Worm (Caenorhabditis elegans) whole organism, early embryonic: ENCODE data around the gene mab-21.

Source experiments
- B0310.2 ChIP-seq: sonication (generic microtip); optimal IDR thresholded peaks from 2 replicates; lab custom pipeline; 2016; ENCODE audit warnings: mild to moderate bottlenecking, missing genetic modification characterization, missing compliant biosample characterization
- F13C5.2 ChIP-seq: sonication (generic microtip); optimal IDR thresholded peaks from 2 replicates; lab custom pipeline; 2017; ENCODE audit warnings: mild to moderate bottlenecking, missing genetic modification characterization, inconsistent platforms, missing compliant biosample characterization
- aly-1 ChIP-seq: sonication (generic microtip); optimal IDR thresholded peaks from 2 replicates; lab custom pipeline; 2016; ENCODE audit warnings: missing genetic modification characterization, missing compliant biosample characterization
- ama-1 ChIP-seq: fragments of 150-350 bp; optimal IDR thresholded peaks from 2 replicates; lab custom pipeline; 2014
- ceh-13 ChIP-seq: fragments of 200-800 bp; sonication (Bioruptor generic); optimal IDR thresholded peaks from 2 replicates; lab custom pipeline; 2018; ENCODE audit warnings: mild to moderate bottlenecking, missing genetic modification characterization, missing compliant biosample characterization
- ceh-36 ChIP-seq: sonication (generic microtip); optimal IDR thresholded peaks from 2 replicates; lab custom pipeline; 2016; ENCODE audit warnings: missing genetic modification characterization, inconsistent platforms, missing compliant biosample characterization
- ets-7 ChIP-seq: sonication (generic microtip); optimal IDR thresholded peaks from 2 replicates; lab custom pipeline; 2016; ENCODE audit warnings: missing genotype, missing genetic modification characterization, missing compliant biosample characterization
- flt-1 ChIP-seq: fragments of 200-800 bp; sonication (Bioruptor generic); IDR thresholded peaks from 2 replicates; pipeline ENCODE4 v1.3.6; 2022; ENCODE audit warnings: missing genetic modification characterization, missing compliant biosample characterization
- hmbx-1 ChIP-seq: sonication (generic microtip); optimal IDR thresholded peaks from 2 replicates; lab custom pipeline; 2016; ENCODE audit warnings: mild to moderate bottlenecking, missing genetic modification characterization, missing compliant biosample characterization
- hmg-4 ChIP-seq: fragments of 200-800 bp; sonication (Bioruptor generic); optimal IDR thresholded peaks from 2 replicates; lab custom pipeline; 2018; ENCODE audit warnings: mild to moderate bottlenecking, missing genetic modification characterization, missing compliant biosample characterization
- hnd-1 ChIP-seq: sonication (generic microtip); optimal IDR thresholded peaks from 2 replicates; lab custom pipeline; 2016; ENCODE audit warnings: missing genetic modification characterization, missing compliant biosample characterization
- pes-1 ChIP-seq: fragments of 200-800 bp; sonication (Bioruptor generic); IDR thresholded peaks from 2 replicates; pipeline ENCODE4 v1.3.6; 2022; ENCODE audit warnings: missing genetic modification reagents, missing genetic modification characterization, missing compliant biosample characterization
- scrt-1 ChIP-seq: fragments of 200-800 bp; sonication (Bioruptor generic); IDR thresholded peaks from 2 replicates; pipeline ENCODE4 v1.3.6; 2022; ENCODE audit warnings: missing genetic modification characterization, missing compliant biosample characterization
- sea-1 ChIP-seq: fragments of 200-800 bp; sonication (Bioruptor generic); conservative IDR thresholded peaks from 2 replicates; pipeline ENCODE4 v1.3.6; 2022; ENCODE audit warnings: missing genetic modification characterization, missing compliant biosample characterization
- tbx-11 ChIP-seq: fragments of 200-800 bp; sonication (Bioruptor generic); IDR thresholded peaks from 2 replicates; pipeline ENCODE4 v1.3.6; 2022; ENCODE audit warnings: missing genetic modification characterization, missing compliant biosample characterization
- tbx-37 ChIP-seq: fragments of 200-800 bp; sonication (Bioruptor generic); conservative IDR thresholded peaks from 2 replicates; pipeline ENCODE4 v1.3.6; 2022; ENCODE audit warnings: missing genetic modification reagents, missing genetic modification characterization, missing compliant biosample characterization
- tra-4 ChIP-seq: sonication (generic microtip); optimal IDR thresholded peaks from 2 replicates; lab custom pipeline; 2017; ENCODE audit warnings: missing genetic modification characterization, missing compliant biosample characterization

Gene mab-21

DNA sequence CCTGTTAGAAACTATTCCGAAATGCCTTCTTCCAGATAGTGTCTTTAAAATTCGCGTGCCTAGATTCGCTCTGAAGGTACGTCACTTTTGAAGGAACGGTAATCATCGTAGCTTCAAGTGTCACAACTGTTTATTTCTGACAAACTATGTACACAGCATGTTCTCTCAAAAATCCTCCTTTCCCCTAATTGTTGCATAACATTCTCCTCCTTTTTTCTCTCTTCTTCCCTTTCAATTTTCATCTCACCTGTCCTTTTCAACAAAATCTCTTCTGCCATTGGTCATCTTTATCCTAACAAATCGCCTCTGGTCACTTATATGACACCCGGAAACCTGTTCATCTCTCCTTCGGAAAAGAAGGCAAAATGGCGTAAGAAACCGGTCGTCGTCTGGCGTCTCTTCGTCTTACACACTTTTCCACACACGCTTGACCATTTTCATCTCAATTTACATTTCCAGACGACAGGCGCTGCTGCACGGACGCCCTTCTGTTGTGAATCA is 15.6 kb downstream of the mab-21 start, which contains the start of gene lips-3:
Gene lips-3 (plus strand): TSS at position 458 of the 501 bp plus-strand sequence.
- no peak for TF ChIP-seq ets-7 (tag; lab: Kevin White, UChicago)
- no peak for TF ChIP-seq pes-1 (GFP tag; lab: Robert Waterston, UW)
- no peak for TF ChIP-seq flt-1
- no peak for TF ChIP-seq sea-1 (GFP tag; lab: Robert Waterston, UW)
- TF ChIP-seq ama-1 (lab: Kevin White, UChicago): no peak
- TF ChIP-seq tbx-11 (GFP tag; lab: Robert Waterston, UW): no peak
- TF ChIP-seq hmg-4: no peak
- no peak for TF ChIP-seq tbx-37 (GFP tag; lab: Robert Waterston, UW)
- no peak for TF ChIP-seq tra-4 (tag; lab: Kevin White, UChicago)
- TF ChIP-seq B0310.2 (tag; lab: Kevin White, UChicago): no peak
- no peak for TF ChIP-seq ceh-36
- no peak for TF ChIP-seq hnd-1 (tag; lab: Kevin White, UChicago)
- no peak for TF ChIP-seq ceh-13 (GFP tag; lab: Kevin White, UChicago)
- no peak for TF ChIP-seq scrt-1 (GFP tag; lab: Robert Waterston, UW)
- no peak for TF ChIP-seq hmbx-1 (tag; lab: Kevin White, UChicago)
- TF ChIP-seq F13C5.2: no peak
- TF ChIP-seq aly-1 (tag; lab: Kevin White, UChicago): no peak

DNA sequence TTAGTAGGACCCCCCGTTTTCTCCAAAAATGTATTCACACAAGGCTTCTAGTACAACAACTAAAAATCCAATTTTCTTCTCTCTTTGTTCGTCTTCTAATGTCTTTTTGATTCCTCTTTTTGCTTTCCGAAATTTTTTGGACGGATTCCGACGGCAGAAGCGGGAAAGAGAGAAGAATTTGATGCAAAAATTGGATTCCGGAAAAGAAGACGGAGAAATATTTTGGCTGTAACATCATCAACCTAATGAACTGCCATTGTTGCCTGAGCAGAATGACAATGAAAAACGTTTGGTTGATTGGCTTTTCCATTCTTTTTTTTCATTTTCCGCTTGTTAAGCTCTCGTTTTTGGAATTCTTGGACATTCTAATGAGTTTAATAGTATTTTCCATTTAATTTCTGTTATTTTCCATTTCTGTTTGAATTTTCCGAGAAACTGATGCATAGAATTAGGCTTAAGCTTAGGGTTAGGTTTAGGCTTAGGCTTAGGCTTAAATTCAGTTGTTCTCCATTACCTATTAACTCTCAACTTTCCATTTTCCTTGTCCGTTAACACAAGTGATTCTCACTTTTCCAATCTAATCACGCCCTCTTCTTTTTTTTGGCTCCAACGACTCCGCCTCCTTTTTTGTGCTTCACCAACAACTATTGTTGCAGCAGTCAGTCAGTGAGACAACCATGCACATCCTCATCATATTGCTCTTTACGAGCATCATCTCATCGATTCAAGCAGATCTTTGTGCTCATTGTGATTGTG is 22.0 kb downstream of the mab-21 start, which contains the start of gene lron-5:
Gene lron-5 (plus strand): TSS at position 655 of the 756 bp plus-strand sequence.
- TF ChIP-seq F13C5.2 (no peak), ama-1 (lab: Kevin White, UChicago) (no peak), scrt-1 (GFP tag; lab: Robert Waterston, UW) (no peak), aly-1 (tag; lab: Kevin White, UChicago) (no peak), B0310.2 (tag; lab: Kevin White, UChicago) (no peak), ceh-36 (no peak), tra-4 (tag; lab: Kevin White, UChicago) (no peak), tbx-11 (GFP tag; lab: Robert Waterston, UW) (no peak), ceh-13 (GFP tag; lab: Kevin White, UChicago) (no peak), flt-1 (no peak), hnd-1 (tag; lab: Kevin White, UChicago) (no peak), hmbx-1 (tag; lab: Kevin White, UChicago) (no peak), pes-1 (GFP tag; lab: Robert Waterston, UW) (no peak), ets-7 (tag; lab: Kevin White, UChicago) (no peak)

DNA sequence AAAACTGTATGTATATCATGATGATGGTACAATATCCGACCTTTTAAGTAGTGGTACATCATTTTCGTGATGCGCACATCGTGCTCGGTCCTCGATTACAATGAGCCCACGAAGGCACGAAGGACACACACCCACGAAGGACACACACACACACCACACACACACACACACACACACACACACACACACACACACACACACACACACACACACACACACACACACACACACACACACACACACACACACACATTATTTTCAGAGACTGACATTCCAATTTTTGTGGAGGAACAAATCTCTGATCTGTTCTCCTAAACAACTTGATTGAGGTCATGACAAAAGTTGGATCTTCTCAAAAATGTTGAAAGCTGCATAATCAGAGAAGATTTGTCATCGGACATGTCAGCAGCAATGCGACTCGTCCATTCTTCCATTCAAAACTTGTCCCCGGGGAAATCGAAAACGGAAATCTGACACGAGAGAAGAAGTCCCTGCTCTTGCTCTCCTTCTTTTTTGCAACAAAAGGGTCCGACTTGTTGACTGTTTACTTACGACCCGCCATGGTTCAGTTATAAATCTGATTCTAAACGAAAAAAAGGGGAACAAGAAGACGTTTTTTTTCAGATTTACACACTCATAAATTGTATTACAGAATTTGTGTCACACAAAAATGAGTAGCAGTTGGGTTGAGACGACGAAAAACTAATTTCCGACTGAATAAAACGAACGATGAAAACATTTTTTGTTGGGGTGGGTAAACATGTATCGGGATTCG is 25.8 kb downstream of the mab-21 start:
- TF ChIP-seq F13C5.2: no peak
- TF ChIP-seq flt-1: no peak
- no peak for TF ChIP-seq aly-1 (tag; lab: Kevin White, UChicago)
- no peak for TF ChIP-seq scrt-1 (GFP tag; lab: Robert Waterston, UW)
- no peak for TF ChIP-seq hmbx-1 (tag; lab: Kevin White, UChicago)
- TF ChIP-seq tbx-11 (GFP tag; lab: Robert Waterston, UW): no peak
- TF ChIP-seq ceh-36: no peak

DNA sequence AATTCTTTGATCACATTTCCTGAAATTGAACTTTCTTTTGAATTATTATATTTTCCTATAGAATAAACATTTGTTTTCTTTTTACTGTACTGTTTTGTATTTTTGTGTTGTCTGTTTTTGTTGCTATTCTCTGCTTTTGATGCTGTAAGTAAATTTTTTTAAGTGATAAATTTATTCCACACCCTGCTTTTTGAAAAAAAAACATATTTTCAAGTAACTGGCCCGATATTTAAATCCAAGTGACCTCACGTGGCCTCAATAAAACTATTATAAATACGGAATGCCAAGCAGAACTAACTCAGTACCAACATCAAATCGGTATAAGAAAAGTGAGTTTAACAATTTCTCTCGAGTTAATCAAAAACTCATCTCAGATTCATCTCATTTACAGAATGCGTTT is 27.6 kb downstream of the mab-21 start, which contains the start of gene clec-151:
Gene clec-151 (plus strand): TSS at position 301 of the 400 bp plus-strand sequence.
- TF ChIP-seq tbx-11 (GFP tag; lab: Robert Waterston, UW): no peak
- no peak for TF ChIP-seq aly-1 (tag; lab: Kevin White, UChicago)
- TF ChIP-seq pes-1 (GFP tag; lab: Robert Waterston, UW): no peak
- TF ChIP-seq hmg-4: no peak
- TF ChIP-seq tra-4 (tag; lab: Kevin White, UChicago): no peak
- no peak for TF ChIP-seq ets-7 (tag; lab: Kevin White, UChicago)
- no peak for TF ChIP-seq B0310.2 (tag; lab: Kevin White, UChicago)
- no peak for TF ChIP-seq ama-1 (lab: Kevin White, UChicago)
- no peak for TF ChIP-seq sea-1 (GFP tag; lab: Robert Waterston, UW)
- no peak for TF ChIP-seq scrt-1 (GFP tag; lab: Robert Waterston, UW)
- TF ChIP-seq flt-1: no peak

DNA sequence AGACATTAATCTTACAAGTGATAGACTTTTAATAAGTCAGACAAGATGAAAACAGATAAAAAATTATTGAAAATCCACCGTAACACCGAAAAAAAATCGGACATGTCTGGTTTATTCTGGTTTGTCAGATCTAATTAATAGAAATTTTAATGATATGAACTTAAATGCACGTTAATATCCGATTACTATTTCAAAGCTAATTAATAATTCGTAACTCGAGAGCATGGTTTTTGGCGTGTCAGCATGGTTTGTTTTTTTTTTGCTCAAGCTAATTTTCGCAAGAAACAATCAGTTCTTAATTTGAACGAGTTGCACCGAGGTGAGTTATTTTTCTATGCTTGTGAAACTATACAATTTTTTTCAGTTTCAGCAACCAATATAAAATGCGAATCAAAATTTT is 34.4 kb downstream of the mab-21 start, which contains the start of gene clec-153:
Gene clec-153 (plus strand): TSS at position 301 of the 400 bp plus-strand sequence.
- TF ChIP-seq B0310.2 (tag; lab: Kevin White, UChicago) (no peak), ets-7 (tag; lab: Kevin White, UChicago) (no peak), pes-1 (GFP tag; lab: Robert Waterston, UW) (no peak), scrt-1 (GFP tag; lab: Robert Waterston, UW) (no peak), ama-1 (lab: Kevin White, UChicago) (no peak), tbx-37 (GFP tag; lab: Robert Waterston, UW) (no peak), sea-1 (GFP tag; lab: Robert Waterston, UW) (no peak), ceh-36 (no peak), tbx-11 (GFP tag; lab: Robert Waterston, UW) (no peak), F13C5.2 (no peak), flt-1 (no peak), tra-4 (tag; lab: Kevin White, UChicago) (no peak)

DNA sequence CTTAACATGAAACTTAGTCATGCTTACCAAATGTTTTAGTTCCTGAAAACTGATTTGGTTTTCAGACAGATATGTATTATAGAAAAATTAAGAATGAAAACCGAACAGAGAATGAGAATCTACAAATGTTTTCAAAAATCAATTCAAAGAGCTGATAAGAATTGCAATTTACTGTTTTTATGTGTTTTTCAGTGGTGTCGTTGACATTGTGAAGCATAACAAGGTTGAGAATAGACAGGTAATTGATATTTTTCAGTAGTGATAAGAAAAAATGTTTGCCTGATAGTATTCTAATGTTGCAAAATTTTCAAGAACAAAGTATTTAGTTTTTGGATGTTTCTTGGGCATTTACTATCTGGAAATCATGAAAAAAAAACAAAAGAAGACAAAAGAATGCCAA is 42.7 kb downstream of the mab-21 start, which contains the start of gene pfas-1:
Gene pfas-1 (minus strand): TSS at position 49 of the 400 bp plus-strand sequence.
- TF ChIP-seq aly-1 (tag; lab: Kevin White, UChicago): no peak
- TF ChIP-seq tbx-11 (GFP tag; lab: Robert Waterston, UW): no peak
- no peak for TF ChIP-seq ama-1 (lab: Kevin White, UChicago)
- no peak for TF ChIP-seq hmg-4
- no peak for TF ChIP-seq hnd-1 (tag; lab: Kevin White, UChicago)
- no peak for TF ChIP-seq ceh-36
- TF ChIP-seq sea-1 (GFP tag; lab: Robert Waterston, UW): no peak
- no peak for TF ChIP-seq flt-1
- TF ChIP-seq hmbx-1 (tag; lab: Kevin White, UChicago): no peak
